Worm (Caenorhabditis elegans): ENCODE data around the gene C40A11.6.

C40A11.6 gene

DNA sequence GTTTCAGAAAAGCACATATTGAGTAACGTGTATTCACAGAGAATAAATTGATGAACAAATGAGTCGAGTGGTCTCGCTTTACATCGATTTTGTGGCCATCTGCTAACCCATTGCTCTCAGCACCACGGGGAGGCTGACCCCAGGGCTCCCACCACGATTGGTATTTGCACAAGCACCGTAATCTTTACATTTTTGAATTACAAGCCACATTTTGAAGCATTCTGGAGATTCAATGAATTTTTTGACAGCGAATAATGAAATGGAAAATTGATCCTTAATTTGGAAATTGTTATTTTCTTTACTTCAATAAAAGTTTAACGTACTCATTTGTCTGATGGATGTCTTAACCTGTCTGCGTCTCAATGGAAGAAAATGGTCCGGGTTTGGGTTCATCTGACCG lies at the start of gene C40A11.6:
C40A11.6 (minus strand) TSS at position 101 of the 400 bp plus-strand sequence.
- no peak for TF ChIP-seq F16B12.6 (tag; optimal IDR thresholded peaks at IDR 0.05)
- TF ChIP-seq hlh-17 (GFP tag; optimal IDR thresholded peaks at IDR 0.05; ENCODE audit: borderline replicate concordance) = no peak
- no peak for TF ChIP-seq ceh-82 (tag; optimal IDR thresholded peaks at IDR 0.05)
- TF ChIP-seq dsc-1 (tag; optimal IDR thresholded peaks at IDR 0.05) = no peak
- TF ChIP-seq tlp-1 (tag; optimal IDR thresholded peaks at IDR 0.05) = no peak
- TF ChIP-seq nhr-84 (tag; optimal IDR thresholded peaks at IDR 0.05) = no peak
- no peak for TF ChIP-seq unc-98 (GFP tag; IDR thresholded peaks at IDR 0.05)
- TF ChIP-seq fkh-8 (tag; optimal IDR thresholded peaks at IDR 0.05) = no peak

DNA sequence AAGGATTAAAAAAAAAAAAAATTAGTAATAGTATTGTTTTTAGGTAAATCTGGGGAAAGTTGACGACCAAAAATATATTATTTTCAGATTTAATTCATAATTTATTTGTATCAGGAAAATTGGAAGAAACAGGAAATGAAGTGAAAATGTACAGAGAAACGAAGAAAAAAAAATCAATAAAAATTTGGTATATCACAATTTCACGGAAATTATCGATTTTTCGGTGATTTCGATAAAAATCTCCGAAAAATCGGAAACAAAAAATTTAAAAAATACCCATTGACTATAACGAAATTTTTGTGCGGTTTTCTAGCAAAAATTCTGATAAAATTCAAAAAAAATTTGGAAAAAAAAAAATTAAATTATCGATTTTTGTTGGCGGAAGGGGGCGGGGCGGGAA lies 46.8 kb upstream of the C40A11.6 start:
- TF ChIP-seq mep-1 (tag; optimal IDR thresholded peaks at IDR 0.05) (no peak), pax-3 (tag; optimal IDR thresholded peaks at IDR 0.05) (no peak), ceh-63 (GFP tag; optimal IDR thresholded peaks at IDR 0.05) (no peak), ama-1 (optimal IDR thresholded peaks at IDR 0.05) (no peak), nhr-19 (GFP tag; conservative IDR thresholded peaks at IDR 0.05) (no peak), ceh-90 (tag; optimal IDR thresholded peaks at IDR 0.05) (no peak), C04F5.9 (tag; optimal IDR thresholded peaks at IDR 0.05) (no peak)

DNA sequence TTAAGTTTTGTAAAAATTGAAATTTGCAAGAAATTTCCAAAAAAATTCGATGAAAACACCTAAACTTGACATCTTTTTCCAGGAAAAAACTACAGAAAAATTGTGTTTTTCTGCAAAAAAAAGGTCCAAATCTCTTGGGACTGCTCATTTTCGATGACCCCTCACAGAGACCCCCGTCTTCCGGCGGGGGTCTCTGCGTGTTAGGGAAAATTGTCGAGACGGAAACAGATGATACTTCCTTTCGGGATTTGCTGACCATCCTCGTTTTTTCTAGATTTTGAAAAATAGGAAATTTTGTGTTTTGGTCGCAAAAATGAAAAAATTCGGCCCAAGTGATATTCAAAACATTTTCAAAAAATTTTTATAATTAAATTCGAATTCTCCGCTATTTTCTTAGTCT lies 45.9 kb upstream of the C40A11.6 start:
- TF ChIP-seq lin-14 (GFP tag; optimal IDR thresholded peaks at IDR 0.05) = peak; percentile 70
- TF ChIP-seq unc-86 (tag; optimal IDR thresholded peaks at IDR 0.05) = peak; percentile 1
- TF ChIP-seq zip-4 (GFP tag; optimal IDR thresholded peaks at IDR 0.05) = no peak

DNA sequence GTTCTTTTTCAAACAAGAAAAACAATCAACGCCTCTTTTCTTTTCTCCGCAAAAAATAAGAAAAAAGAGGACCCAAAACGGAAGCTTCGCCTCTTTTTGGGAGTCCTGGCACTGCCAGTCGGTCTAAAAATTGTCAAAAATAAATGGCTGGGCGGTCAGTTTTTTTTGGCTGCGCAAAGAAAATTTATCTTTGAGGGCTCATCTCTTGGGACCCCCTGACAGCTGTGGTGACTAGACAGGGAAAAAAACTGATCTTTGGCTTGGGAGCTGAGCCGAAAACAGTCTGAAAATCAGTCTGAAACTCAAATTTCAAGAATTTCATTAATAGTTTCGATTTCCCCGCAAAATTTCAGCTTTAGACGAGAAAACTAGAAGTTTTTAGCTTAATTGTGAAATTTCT lies 45.1 kb upstream of the C40A11.6 start:
- no peak for TF ChIP-seq nhr-237 (tag; optimal IDR thresholded peaks at IDR 0.05)
- no peak for TF ChIP-seq ceh-82 (tag; optimal IDR thresholded peaks at IDR 0.05)
- no peak for TF ChIP-seq lin-15B (tag; optimal IDR thresholded peaks at IDR 0.05)
- no peak for TF ChIP-seq C04F5.9 (tag; optimal IDR thresholded peaks at IDR 0.05)
- no peak for TF ChIP-seq elt-2 (tag; optimal IDR thresholded peaks at IDR 0.05)
- TF ChIP-seq efl-1 (optimal IDR thresholded peaks at IDR 0.05) = no peak
- TF ChIP-seq efl-1 (GFP tag; optimal IDR thresholded peaks at IDR 0.05 in 1 of 2) = peak in 1 of 2 experiments; percentile 82
- TF ChIP-seq fkh-8 (tag; optimal IDR thresholded peaks at IDR 0.05) = no peak
- no peak for TF ChIP-seq lsy-2 (tag; optimal IDR thresholded peaks at IDR 0.05)
- no peak for TF ChIP-seq fkh-4 (tag; optimal IDR thresholded peaks at IDR 0.05; ENCODE audit: borderline replicate concordance)
- TF ChIP-seq lin-14 (GFP tag; optimal IDR thresholded peaks at IDR 0.05) = peak; percentile 19
- TF ChIP-seq mab-9 (GFP tag; IDR thresholded peaks at IDR 0.05) = no peak

DNA sequence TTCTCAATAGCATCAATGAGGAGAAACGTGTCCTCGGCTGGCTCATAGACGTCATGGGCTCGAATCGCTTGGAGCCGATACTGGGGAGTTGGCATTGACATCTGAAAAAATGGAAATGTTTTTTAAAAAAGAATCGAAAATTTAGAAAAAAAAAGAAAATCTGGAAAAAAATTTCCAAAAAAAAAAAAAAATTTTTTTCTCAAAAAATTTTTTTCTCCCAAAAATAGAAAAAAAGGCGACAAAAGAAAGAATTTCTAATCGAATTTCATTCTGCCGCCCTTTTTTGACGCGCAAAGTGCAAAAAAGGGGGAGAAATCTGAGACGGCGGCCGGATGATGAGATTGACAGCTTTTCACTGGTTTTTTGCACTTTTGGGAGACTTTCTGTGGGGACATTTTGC lies 43.9 kb upstream of the C40A11.6 start, which contains the start of gene mtq-2:
mtq-2 (minus strand) TSS at position 101 of the 400 bp plus-strand sequence.
- TF ChIP-seq pag-3 (tag; optimal IDR thresholded peaks at IDR 0.05; ENCODE audit: borderline replicate concordance, insufficient read depth) = no peak
- TF ChIP-seq lin-14 (GFP tag; optimal IDR thresholded peaks at IDR 0.05) = peak; percentile 21

DNA sequence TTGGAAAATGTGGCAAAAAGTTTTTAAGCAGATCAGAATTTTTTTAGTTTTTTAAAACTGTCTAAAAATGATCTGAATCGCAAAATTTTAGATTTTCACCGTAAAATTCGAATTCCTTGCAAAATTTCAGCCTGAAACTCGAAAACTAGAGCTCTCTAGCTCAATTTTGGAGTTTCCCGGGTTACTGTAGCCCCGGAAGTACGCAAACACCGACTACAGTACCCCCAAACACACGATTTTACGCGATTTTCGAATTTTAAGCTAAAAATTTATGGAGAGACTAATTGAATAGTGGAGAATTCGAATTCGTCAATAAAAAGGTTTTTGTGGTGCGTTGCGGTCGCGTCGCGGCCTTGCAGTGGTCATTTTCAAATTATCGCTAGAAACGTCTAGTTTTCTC lies 41.3 kb upstream of the C40A11.6 start:
- TF ChIP-seq grh-1 (GFP tag; IDR thresholded peaks at IDR 0.05) (no peak), lsy-2 (tag; optimal IDR thresholded peaks at IDR 0.05) (peak in 1 of 2 experiments; percentile 30)

DNA sequence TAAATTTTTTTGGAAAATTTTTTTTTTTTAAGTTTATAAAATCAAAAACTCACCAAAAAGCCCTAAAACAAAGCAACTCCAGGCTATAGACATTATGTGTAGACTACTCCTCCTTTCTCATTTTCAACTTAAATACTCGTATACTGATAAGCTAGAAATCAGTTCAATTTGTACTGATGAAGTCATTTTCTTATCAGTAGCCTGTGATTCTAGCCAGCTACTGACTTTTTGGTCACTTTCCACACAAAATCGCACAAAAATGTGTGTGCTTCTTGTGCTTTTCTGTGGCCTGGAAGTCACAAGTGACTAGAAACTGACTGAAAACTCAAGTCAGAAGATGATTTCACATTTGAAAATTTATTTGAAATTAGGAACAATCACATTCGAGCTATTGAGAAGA lies 40.9 kb upstream of the C40A11.6 start, which contains the start of gene gba-2:
gba-2 (minus strand) TSS at position 106 of the 400 bp plus-strand sequence.
- TF ChIP-seq nhr-84 (tag; optimal IDR thresholded peaks at IDR 0.05) (no peak), elt-2 (tag; optimal IDR thresholded peaks at IDR 0.05) (peak; percentile 42)

DNA sequence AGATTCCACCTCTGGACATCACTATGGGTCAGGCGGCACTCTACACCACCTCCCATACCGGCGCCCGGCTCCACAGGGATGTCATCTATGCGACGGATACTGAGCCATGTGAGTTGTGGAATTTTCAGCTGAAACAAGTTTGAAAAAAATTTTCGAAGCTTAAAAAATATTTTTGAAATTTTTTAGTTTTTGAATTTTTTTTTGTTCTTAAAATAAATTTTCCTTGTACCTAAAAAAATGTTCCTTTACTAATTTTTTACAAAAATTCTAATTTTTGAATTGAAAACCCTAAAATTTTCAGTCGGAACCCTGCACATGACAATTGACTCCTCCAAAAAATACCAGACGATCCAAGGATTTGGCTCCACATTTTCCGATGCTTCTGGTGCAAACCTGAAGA lies 32.3 kb upstream of the C40A11.6 start:
- TF ChIP-seq pqm-1 (tag; optimal IDR thresholded peaks at IDR 0.05) (no peak), skn-1 (tag; optimal IDR thresholded peaks at IDR 0.05) (no peak), egl-13 (tag; optimal IDR thresholded peaks at IDR 0.05) (no peak), Y116A8C.19 (tag; optimal IDR thresholded peaks at IDR 0.05; ENCODE audit: borderline replicate concordance) (no peak), nhr-71 (tag; optimal IDR thresholded peaks at IDR 0.05) (no peak), C34B4.2 (tag; optimal IDR thresholded peaks at IDR 0.05) (no peak), jun-1 (tag; optimal IDR thresholded peaks at IDR 0.05) (no peak), sup-37 (GFP tag; optimal IDR thresholded peaks at IDR 0.05) (no peak), unc-98 (GFP tag; IDR thresholded peaks at IDR 0.05) (no peak), sptf-1 (tag; optimal IDR thresholded peaks at IDR 0.05) (no peak), rnt-1 (tag; optimal IDR thresholded peaks at IDR 0.05) (no peak), nhr-11 (tag; optimal IDR thresholded peaks at IDR 0.05) (no peak), C16A3.4 (tag; optimal IDR thresholded peaks at IDR 0.05) (no peak), unc-30 (tag; optimal IDR thresholded peaks at IDR 0.05) (no peak)
